Fruit fly (Drosophila melanogaster) whole organism, pupa: ENCODE data around the gene CG42300.

Experiments
- CG12605 ChIP-seq: fragments of 200-800 bp; sonication (Bioruptor generic); IDR thresholded peaks from 2 replicates; pipeline ENCODE4 v1.3.6; 2022; ENCODE audit warnings: missing biosample characterization, missing genetic modification characterization
- CG13204 ChIP-seq: fragments of 200-800 bp; sonication (Bioruptor generic); optimal IDR thresholded peaks from 2 replicates; lab custom pipeline; 2018; ENCODE audit warnings: missing biosample characterization, mild to moderate bottlenecking, missing genetic modification characterization, moderate library complexity
- CG15710 ChIP-seq: fragments of 200-800 bp; sonication (Bioruptor generic); optimal IDR thresholded peaks from 2 replicates; lab custom pipeline; 2018; ENCODE audit warnings: missing biosample characterization, mild to moderate bottlenecking, missing genetic modification characterization, moderate library complexity
- CG17806 ChIP-seq: fragments of 200-800 bp; sonication (Bioruptor generic); optimal IDR thresholded peaks from 2 replicates; lab custom pipeline; 2018; ENCODE audit warnings: missing biosample characterization, mild to moderate bottlenecking, missing genetic modification characterization, moderate library complexity
- CG32121 ChIP-seq: fragments of 200-800 bp; sonication (Bioruptor generic); IDR thresholded peaks from 2 replicates; pipeline ENCODE4 v1.3.6; 2022; ENCODE audit warnings: missing biosample characterization, missing genetic modification characterization
- CG34367 ChIP-seq: fragments of 200-800 bp; sonication (Bioruptor generic); optimal IDR thresholded peaks from 2 replicates; lab custom pipeline; 2018; ENCODE audit warnings: missing biosample characterization, mild to moderate bottlenecking, missing genetic modification characterization
- CG4496 ChIP-seq: fragments of 200-800 bp; sonication (Bioruptor generic); IDR thresholded peaks from 3 replicates; pipeline ENCODE4 v1.3.6; 2022; ENCODE audit warnings: missing biosample characterization, missing genetic modification characterization
- CG8159 ChIP-seq: fragments of 200-800 bp; sonication (Bioruptor generic); optimal IDR thresholded peaks from 3 replicates; lab custom pipeline; 2018; ENCODE audit warnings: missing biosample characterization, mild to moderate bottlenecking, missing genetic modification characterization, moderate library complexity
- CG9948 ChIP-seq: fragments of 200-800 bp; sonication (Bioruptor generic); optimal IDR thresholded peaks from 2 replicates; lab custom pipeline; 2018; ENCODE audit warnings: missing biosample characterization, mild to moderate bottlenecking, missing genetic modification characterization, moderate library complexity
- EcR ChIP-seq: fragments of 200-800 bp; sonication (Bioruptor generic); optimal IDR thresholded peaks from 3 replicates; lab custom pipeline; 2019; ENCODE audit warnings: missing biosample characterization, missing genetic modification characterization, mild to moderate bottlenecking, moderate library complexity, missing genetic modification reagents
- Pif1A ChIP-seq: fragments of 200-800 bp; sonication (Bioruptor generic); optimal IDR thresholded peaks from 3 replicates; lab custom pipeline; 2016; ENCODE audit warnings: missing biosample characterization, missing genetic modification characterization
- Pif1B ChIP-seq: fragments of 200-800 bp; sonication (Bioruptor generic); optimal IDR thresholded peaks from 3 replicates; lab custom pipeline; 2016; ENCODE audit warnings: missing biosample characterization, missing genetic modification characterization
- gl ChIP-seq: fragments of 200-800 bp; sonication (Bioruptor generic); optimal IDR thresholded peaks from 2 replicates; lab custom pipeline; 2018; ENCODE audit warnings: missing biosample characterization, mild to moderate bottlenecking, missing genetic modification characterization

CG42300 gene

dm6 chrX:15529197-15529596 is 26.6 kb downstream of the CG42300 start:
- TF ChIP-seq CG12605 (GFP tag; lab: Robert Waterston, UW): no peak
- peak; percentile 22 for TF ChIP-seq CG9948 (tag; lab: Kevin White, UChicago)
- peak; percentile 51 for TF ChIP-seq CG8159
- peak; percentile 24 for TF ChIP-seq CG15710 (tag; lab: Kevin White, UChicago)
- no peak for TF ChIP-seq gl (tag; lab: Kevin White, UChicago)
- TF ChIP-seq CG13204 (GFP tag; lab: Kevin White, UChicago): no peak
- peak; percentile 28 for TF ChIP-seq CG17806 (tag; lab: Kevin White, UChicago)

dm6 chrX:15522426-15523153 is 33.3 kb downstream of the CG42300 start:
- TF ChIP-seq CG32121 (GFP tag; lab: Robert Waterston, UW) (no peak), EcR (GFP tag; lab: Kevin White, UChicago) (peak; percentile 66), Pif1B (GFP tag; lab: Kevin White, UChicago) (no peak), CG8159 (peak; percentile 40), CG34367 (tag; lab: Kevin White, UChicago) (no peak)

dm6 chrX:15511399-15511798 is 44.4 kb downstream of the CG42300 start:
- peak; percentile 22; the same call in 1 of the 3 replicates for TF ChIP-seq CG4496 (GFP tag; lab: Robert Waterston, UW)
- TF ChIP-seq CG32121 (GFP tag; lab: Robert Waterston, UW): 0 out of 2 replicates have a peak, but pooled peaks have one; percentile 20
- TF ChIP-seq gl (tag; lab: Kevin White, UChicago): no peak
- no peak for TF ChIP-seq Pif1A (GFP tag; lab: Kevin White, UChicago)
- TF ChIP-seq, all 21 proteins: peak for 2
